Fruit fly (Drosophila melanogaster): Measurements from ENCODE around the gene CG12104.
A peak's percentile ranks its signal among the peaks of the same experiment; 100 is the strongest.

CG12104 gene

dm6 chr3L:1568225-1569161 lies 34.0 kb downstream of the CG12104 start, which contains the start of gene CG7879 (continued):
- TF ChIP-seq Atf6 (GFP tag; IDR thresholded peaks at IDR 0.05): no peak
- TF ChIP-seq p53 (GFP tag; optimal IDR thresholded peaks at IDR 0.05): no peak
- TF ChIP-seq wor (GFP tag; IDR thresholded peaks at IDR 0.05): no peak
- TF ChIP-seq yki (optimal IDR thresholded peaks at IDR 0.05): no peak
- TF ChIP-seq chn (GFP tag; optimal IDR thresholded peaks at IDR 0.05): no peak
- TF ChIP-seq Awh (GFP tag; IDR thresholded peaks at IDR 0.05): no peak
- TF ChIP-seq CG34224 (GFP tag; IDR thresholded peaks at IDR 0.05; ENCODE audit: partially characterized antibody): no peak
- no peak for TF ChIP-seq zfh1 (GFP tag; IDR thresholded peaks at IDR 0.05)
- TF ChIP-seq sisA (GFP tag; IDR thresholded peaks at IDR 0.05): peak; percentile 25
- peak; percentile 10 for TF ChIP-seq CG18262 (tag; optimal IDR thresholded peaks at IDR 0.05)
- peak; percentile 2 for TF ChIP-seq CG8944 (GFP tag; optimal IDR thresholded peaks at IDR 0.05)
- no peak for TF ChIP-seq CG11560 (tag; IDR thresholded peaks at IDR 0.05)
- no peak for TF ChIP-seq Elba2 (GFP tag; optimal IDR thresholded peaks at IDR 0.05)
- peak; percentile 28 for TF ChIP-seq Ets97D (GFP tag; optimal IDR thresholded peaks at IDR 0.05)
- TF ChIP-seq GATAe (GFP tag; conservative IDR thresholded peaks at IDR 0.05): no peak
- no peak for TF ChIP-seq CG8388 (GFP tag; optimal IDR thresholded peaks at IDR 0.05)
- TF ChIP-seq dati (GFP tag; IDR thresholded peaks at IDR 0.05): no peak
- peak; percentile 20 for TF ChIP-seq CG17829 (tag; optimal IDR thresholded peaks at IDR 0.05)
- TF ChIP-seq CG9437 (GFP tag; optimal IDR thresholded peaks at IDR 0.05): peak; percentile 65
- TF ChIP-seq CG30431 (GFP tag; optimal IDR thresholded peaks at IDR 0.05): no peak
- TF ChIP-seq CG43689 (GFP tag; IDR thresholded peaks at IDR 0.05): no peak
- peak; percentile 66 for TF ChIP-seq CG9797 (GFP tag; optimal IDR thresholded peaks at IDR 0.05)
- TF ChIP-seq HHEX (GFP tag; optimal IDR thresholded peaks at IDR 0.05): peak; percentile 22
- no peak for TF ChIP-seq CG13894 (tag; optimal IDR thresholded peaks at IDR 0.05)
- no peak for TF ChIP-seq Camta (GFP tag; optimal IDR thresholded peaks at IDR 0.05)
- TF ChIP-seq CG32767 (GFP tag; IDR thresholded peaks at IDR 0.05): peak; percentile 55; the same call in 1 of the 2 replicates
- TF ChIP-seq CG4617 (GFP tag; optimal IDR thresholded peaks at IDR 0.05; ENCODE audit: borderline replicate concordance): no peak
- no peak for TF ChIP-seq CG14050 (GFP tag; IDR thresholded peaks at IDR 0.05)
- 0 out of 4 replicates have a peak, but pooled peaks have one; percentile 35 for TF ChIP-seq chinmo (GFP tag; IDR thresholded peaks at IDR 0.05; ENCODE audit: partially characterized antibody)
- TF ChIP-seq BtbVII (GFP tag; optimal IDR thresholded peaks at IDR 0.05): peak; percentile 62
- TF ChIP-seq ATbp (GFP tag; optimal IDR thresholded peaks at IDR 0.05): no peak
- peak; percentile 72 for TF ChIP-seq CG14710 (tag; optimal IDR thresholded peaks at IDR 0.05)
- TF ChIP-seq CG12744 (GFP tag; optimal IDR thresholded peaks at IDR 0.05): no peak
- no peak for TF ChIP-seq CG33213 (GFP tag; optimal IDR thresholded peaks at IDR 0.05)
- TF ChIP-seq CG34376 (GFP tag; optimal IDR thresholded peaks at IDR 0.05): peak; percentile 42
- TF ChIP-seq CG14860 (GFP tag; IDR thresholded peaks at IDR 0.05; ENCODE audit: partially characterized antibody): no peak
- peak; percentile 38 for TF ChIP-seq HLHmδ (GFP tag; optimal IDR thresholded peaks at IDR 0.05)
- TF ChIP-seq CG15011 (GFP tag; optimal IDR thresholded peaks at IDR 0.05): no peak
- TF ChIP-seq CG2875 (GFP tag; optimal IDR thresholded peaks at IDR 0.05): no peak
- peak; percentile 49; the same call in 1 of the 2 replicates for TF ChIP-seq CG9215 (GFP tag; IDR thresholded peaks at IDR 0.05)
- TF ChIP-seq PHDP (tag; optimal IDR thresholded peaks at IDR 0.05): no peak
- no peak for TF ChIP-seq Neu2 (GFP tag; optimal IDR thresholded peaks at IDR 0.05; ENCODE audit: borderline replicate concordance)
- no peak for TF ChIP-seq cad (GFP tag; optimal IDR thresholded peaks at IDR 0.05)
- no peak for TF ChIP-seq NfI (GFP tag; optimal IDR thresholded peaks at IDR 0.05)
- TF ChIP-seq lola (GFP tag; optimal IDR thresholded peaks at IDR 0.05): peak in 1 of 3 experiments; percentile 22
- no peak for TF ChIP-seq vfl (GFP tag; optimal IDR thresholded peaks at IDR 0.05)
- peak; percentile 91 for TF ChIP-seq sr (GFP tag; IDR thresholded peaks at IDR 0.05)
- peak; percentile 10 for TF ChIP-seq CG2712 (tag; optimal IDR thresholded peaks at IDR 0.05)
- peak; percentile 79 for TF ChIP-seq row (GFP tag; IDR thresholded peaks at IDR 0.05)
